Fruit fly (Drosophila melanogaster): Measurements from ENCODE around the gene CG2211.

- TF ChIP-seq pan (optimal IDR thresholded peaks at IDR 0.05) (no peak), psq (optimal IDR thresholded peaks at IDR 0.05) (no peak), usp (GFP tag; optimal IDR thresholded peaks at IDR 0.05) (no peak), CG8478 (optimal IDR thresholded peaks at IDR 0.05) (no peak), Dll (optimal IDR thresholded peaks at IDR 0.05) (no peak), EcR (GFP tag; optimal IDR thresholded peaks at IDR 0.05) (no peak)
These were observed 29.8 kb downstream of the CG2211 start for dm6 chr3L:1305317-1305716.

Data from whole organism.